Worm (Caenorhabditis elegans) whole organism, young adult: Measurements from ENCODE around the gene T11F8.5.
A peak's percentile ranks its signal among the peaks of the same experiment; 100 is the strongest.

ENCODE experiments used
- B0336.3 ChIP-seq: fragments of 200-800 bp; sonication (Bioruptor generic); IDR thresholded peaks from 2 replicates; pipeline ENCODE4 v1.3.6; 2022; ENCODE audit warnings: missing genetic modification characterization, missing compliant biosample characterization
- C17E4.6 ChIP-seq: fragments of 200-800 bp; sonication (Bioruptor generic); IDR thresholded peaks from 2 replicates; pipeline ENCODE4 v1.3.6; 2022; ENCODE audit warnings: missing genetic modification reagents, missing genetic modification characterization, missing compliant biosample characterization
- F10E7.11 ChIP-seq: sonication (generic microtip); optimal IDR thresholded peaks from 2 replicates; lab custom pipeline; 2017; ENCODE audit warnings: mild to moderate bottlenecking, missing genetic modification characterization, moderate library complexity, missing compliant biosample characterization
- F33H1.4 ChIP-seq: fragments of 200-800 bp; sonication (Bioruptor generic); IDR thresholded peaks from 2 replicates; pipeline ENCODE4 v1.3.6; 2022; ENCODE audit warnings: missing genetic modification reagents, missing genetic modification characterization, missing compliant biosample characterization
- F55B11.4 ChIP-seq: sonication (generic microtip); optimal IDR thresholded peaks from 2 replicates; lab custom pipeline; 2016; ENCODE audit warnings: missing compliant biosample characterization, missing genetic modification characterization, borderline replicate concordance; ENCODE audit not compliant: insufficient read depth
- F57C9.4 ChIP-seq: sonication (generic microtip); optimal IDR thresholded peaks from 2 replicates; lab custom pipeline; 2017; ENCODE audit warnings: mild to moderate bottlenecking, missing genetic modification characterization, missing compliant biosample characterization
- T07F8.4 ChIP-seq: sonication (generic microtip); optimal IDR thresholded peaks from 2 replicates; lab custom pipeline; 2016; ENCODE audit warnings: mild to moderate bottlenecking, missing genetic modification characterization, moderate library complexity, missing compliant biosample characterization
- T26A5.8 ChIP-seq: sonication (generic microtip); optimal IDR thresholded peaks from 2 replicates; lab custom pipeline; 2016; ENCODE audit warnings: missing genetic modification characterization, missing compliant biosample characterization
- Y53F4B.3 ChIP-seq: fragments of 200-800 bp; sonication (Bioruptor generic); IDR thresholded peaks from 2 replicates; pipeline ENCODE4 v1.3.6; 2022; ENCODE audit warnings: missing genetic modification reagents, missing genetic modification characterization, missing compliant biosample characterization
- Y53G8AR.9 ChIP-seq: fragments of 200-800 bp; sonication (Bioruptor generic); conservative IDR thresholded peaks from 2 replicates; pipeline ENCODE4 v1.3.6; 2022; ENCODE audit warnings: missing genetic modification reagents, missing genetic modification characterization, missing compliant biosample characterization
- Y67H2A.10 ChIP-seq: fragments of 200-800 bp; sonication (Bioruptor generic); conservative IDR thresholded peaks from 2 replicates; pipeline ENCODE4 v1.3.6; 2022; ENCODE audit warnings: missing genetic modification reagents, missing genetic modification characterization, missing compliant biosample characterization
- aptf-3 ChIP-seq: fragments of 200-800 bp; sonication (Bioruptor generic); IDR thresholded peaks from 2 replicates; pipeline ENCODE4 v1.3.6; 2022; ENCODE audit warnings: missing genetic modification characterization, missing compliant biosample characterization
- atf-7 ChIP-seq: sonication (generic microtip); optimal IDR thresholded peaks from 2 replicates; lab custom pipeline; 2017; ENCODE audit warnings: mild to moderate bottlenecking, missing genetic modification characterization, missing compliant biosample characterization
- attf-6 ChIP-seq: fragments of 200-800 bp; sonication (Bioruptor generic); IDR thresholded peaks from 2 replicates; pipeline ENCODE4 v1.3.6; 2022; ENCODE audit warnings: missing genetic modification reagents, missing genetic modification characterization, missing compliant biosample characterization
- bed-1 ChIP-seq: fragments of 200-800 bp; sonication (Bioruptor generic); IDR thresholded peaks from 2 replicates; pipeline ENCODE4 v1.3.6; 2022; ENCODE audit warnings: missing genetic modification reagents, missing genetic modification characterization, missing compliant biosample characterization
- cebp-2 ChIP-seq: fragments of 200-800 bp; sonication (Bioruptor generic); IDR thresholded peaks from 2 replicates; pipeline ENCODE4 v1.3.6; 2022; ENCODE audit warnings: missing genetic modification characterization, missing compliant biosample characterization
- ceh-27 ChIP-seq: fragments of 200-800 bp; sonication (Bioruptor generic); optimal IDR thresholded peaks from 2 replicates; lab custom pipeline; 2018; ENCODE audit warnings: mild to moderate bottlenecking, missing genetic modification characterization, moderate library complexity, missing compliant biosample characterization
- ceh-58 ChIP-seq: fragments of 200-800 bp; sonication (Bioruptor generic); IDR thresholded peaks from 2 replicates; pipeline ENCODE4 v1.3.6; 2022; ENCODE audit warnings: missing genetic modification characterization, missing compliant biosample characterization
- ceh-79 ChIP-seq: sonication (generic microtip); optimal IDR thresholded peaks from 2 replicates; lab custom pipeline; 2017; ENCODE audit warnings: mild to moderate bottlenecking, missing genetic modification characterization, missing compliant biosample characterization
- chd-7 ChIP-seq: sonication (generic microtip); optimal IDR thresholded peaks from 2 replicates; lab custom pipeline; 2016; ENCODE audit warnings: mild to moderate bottlenecking, missing genetic modification characterization, moderate library complexity, missing compliant biosample characterization
- die-1 ChIP-seq: sonication (generic microtip); optimal IDR thresholded peaks from 2 replicates; lab custom pipeline; 2016; ENCODE audit warnings: missing genotype, mild to moderate bottlenecking, missing genetic modification characterization, missing compliant biosample characterization
- dpl-1 ChIP-seq: fragments of 150-350 bp; optimal IDR thresholded peaks from 2 replicates; lab custom pipeline; 2014; ENCODE audit warnings: missing biosample characterization, missing genetic modification reagents, missing genetic modification characterization
- egrh-3 ChIP-seq: fragments of 200-800 bp; sonication (Bioruptor generic); IDR thresholded peaks from 2 replicates; pipeline ENCODE4 v1.3.6; 2022; ENCODE audit warnings: missing genetic modification reagents, missing genetic modification characterization, missing compliant biosample characterization
- fkh-3 ChIP-seq: sonication (generic microtip); optimal IDR thresholded peaks from 2 replicates; lab custom pipeline; 2016; ENCODE audit warnings: mild to moderate bottlenecking, missing genetic modification characterization, missing compliant biosample characterization
- gei-17 ChIP-seq: fragments of 200-800 bp; sonication (Bioruptor generic); optimal IDR thresholded peaks from 2 replicates; lab custom pipeline; 2018; ENCODE audit warnings: mild to moderate bottlenecking, missing genetic modification characterization, missing compliant biosample characterization
- hlh-26 ChIP-seq: fragments of 200-800 bp; sonication (Bioruptor generic); conservative IDR thresholded peaks from 2 replicates; pipeline ENCODE4 v1.3.6; 2022; ENCODE audit warnings: missing genetic modification reagents, missing genetic modification characterization, missing compliant biosample characterization
- hmg-1.2 ChIP-seq: fragments of 200-800 bp; sonication (Bioruptor generic); IDR thresholded peaks from 2 replicates; pipeline ENCODE4 v1.3.6; 2022; ENCODE audit warnings: missing genetic modification reagents, missing genetic modification characterization, missing compliant biosample characterization
- hsf-1 ChIP-seq: fragments of 200-800 bp; sonication (Bioruptor generic); IDR thresholded peaks from 2 replicates; pipeline ENCODE4 v1.3.6; 2022; ENCODE audit warnings: missing genetic modification reagents, missing genetic modification characterization, missing compliant biosample characterization
- let-526 ChIP-seq: fragments of 200-800 bp; sonication (Bioruptor generic); IDR thresholded peaks from 2 replicates; pipeline ENCODE4 v1.3.6; 2022; ENCODE audit warnings: missing genetic modification reagents, missing genetic modification characterization, missing compliant biosample characterization
- lin-35 ChIP-seq, 3 experiments: fragments of 150-350 bp in 2 of 3; sonication (generic microtip) in 1 of 3; optimal IDR thresholded peaks; 2 replicates each; lab custom pipeline; 2014 to 2018; ENCODE audit warnings: missing biosample characterization in 3 of 3, missing genetic modification characterization in 3 of 3, missing genetic modification reagents in 3 of 3
- lsy-27 ChIP-seq: sonication (generic microtip); optimal IDR thresholded peaks from 2 replicates; lab custom pipeline; 2017; ENCODE audit warnings: missing genetic modification characterization, mild to moderate bottlenecking, missing compliant biosample characterization, antibody characterized with exemption, missing genotype, borderline replicate concordance; ENCODE audit not compliant: insufficient read depth
- madf-3 ChIP-seq: fragments of 200-800 bp; sonication (Bioruptor generic); IDR thresholded peaks from 2 replicates; pipeline ENCODE4 v1.3.6; 2022; ENCODE audit warnings: missing genetic modification reagents, missing genetic modification characterization, missing compliant biosample characterization
- mel-28 ChIP-seq: sonication (generic microtip); optimal IDR thresholded peaks from 2 replicates; lab custom pipeline; 2016; ENCODE audit warnings: borderline replicate concordance, mild to moderate bottlenecking, missing genetic modification characterization, missing compliant biosample characterization
- mes-4 ChIP-seq: sonication (generic microtip); optimal IDR thresholded peaks from 2 replicates; lab custom pipeline; 2016; ENCODE audit warnings: missing genotype, missing genetic modification characterization, missing compliant biosample characterization
- nhr-80 ChIP-seq: sonication (generic microtip); optimal IDR thresholded peaks from 2 replicates; lab custom pipeline; 2016; ENCODE audit warnings: missing genetic modification characterization, missing compliant biosample characterization
- nhr-90 ChIP-seq: sonication (generic microtip); optimal IDR thresholded peaks from 2 replicates; lab custom pipeline; 2016; ENCODE audit warnings: missing genotype, mild to moderate bottlenecking, missing genetic modification characterization, missing compliant biosample characterization
- pbrm-1 ChIP-seq: fragments of 200-800 bp; sonication (Bioruptor generic); IDR thresholded peaks from 2 replicates; pipeline ENCODE4 v1.3.6; 2022; ENCODE audit warnings: missing genetic modification reagents, missing genetic modification characterization, missing compliant biosample characterization
- pha-4 ChIP-seq: fragments of 150-350 bp; sonication (generic microtip); optimal IDR thresholded peaks from 2 replicates; lab custom pipeline; 2014; ENCODE audit warnings: missing biosample characterization, missing genetic modification reagents, missing genetic modification characterization
- rpc-1 ChIP-seq, 2 experiments: fragments of 150-350 bp in 1 of 2; sonication (generic microtip) in 1 of 2; optimal IDR thresholded peaks; 2 replicates each; lab custom pipeline; 2014 to 2018; ENCODE audit warnings: missing biosample characterization in 1 of 2, missing genetic modification characterization in 1 of 2, missing genetic modification reagents in 1 of 2, missing genotype in 1 of 2
- sea-2 ChIP-seq: fragments of 200-800 bp; sonication (Bioruptor generic); IDR thresholded peaks from 2 replicates; pipeline ENCODE4 v1.3.6; 2022; ENCODE audit warnings: missing genetic modification characterization, missing compliant biosample characterization
- snpc-1.3 ChIP-seq: sonication (generic microtip); optimal IDR thresholded peaks from 2 replicates; lab custom pipeline; 2017; ENCODE audit warnings: missing genetic modification characterization, mild to moderate bottlenecking, missing compliant biosample characterization, antibody characterized with exemption, moderate library complexity, missing genotype, missing genetic modification reagents; ENCODE audit not compliant: insufficient read depth
- tbp1 ChIP-seq: fragments of 200-800 bp; sonication (Bioruptor generic); optimal IDR thresholded peaks from 2 replicates; lab custom pipeline; 2018; ENCODE audit warnings: mild to moderate bottlenecking, missing genetic modification characterization, missing compliant biosample characterization
- tbx-9 ChIP-seq: sonication (generic microtip); optimal IDR thresholded peaks from 2 replicates; lab custom pipeline; 2016; ENCODE audit warnings: borderline replicate concordance, missing genetic modification characterization, inconsistent platforms, missing compliant biosample characterization
- tlf-1 ChIP-seq: fragments of 200-800 bp; sonication (Bioruptor generic); optimal IDR thresholded peaks from 2 replicates; lab custom pipeline; 2018; ENCODE audit warnings: mild to moderate bottlenecking, missing genetic modification characterization, missing compliant biosample characterization
- zfh-2 ChIP-seq: fragments of 200-800 bp; sonication (Bioruptor generic); conservative IDR thresholded peaks from 2 replicates; pipeline ENCODE4 v1.3.6; 2022; ENCODE audit warnings: missing genetic modification reagents, missing genetic modification characterization, missing compliant biosample characterization
- zim-3 ChIP-seq: sonication (generic microtip); optimal IDR thresholded peaks from 2 replicates; lab custom pipeline; 2017; ENCODE audit warnings: mild to moderate bottlenecking, missing genetic modification characterization, moderate library complexity, missing compliant biosample characterization
- ztf-18 ChIP-seq: sonication (generic microtip); optimal IDR thresholded peaks from 2 replicates; lab custom pipeline; 2016; ENCODE audit warnings: missing genotype, mild to moderate bottlenecking, missing genetic modification characterization, missing compliant biosample characterization
- ztf-25 ChIP-seq: fragments of 200-800 bp; sonication (Bioruptor generic); IDR thresholded peaks from 2 replicates; pipeline ENCODE4 v1.3.6; 2022; ENCODE audit warnings: missing genetic modification reagents, missing genetic modification characterization, missing compliant biosample characterization
- ztf-26 ChIP-seq: sonication (generic microtip); optimal IDR thresholded peaks from 2 replicates; lab custom pipeline; 2017; ENCODE audit warnings: missing genetic modification characterization, missing compliant biosample characterization

Gene T11F8.5

ce11 chrIV:5469739-5470138 is 13.1 kb upstream of the T11F8.5 start, which contains the start of gene rme-2 (continued):
- TF ChIP-seq aptf-3 (no peak), hsf-1 (peak; percentile 83), hlh-26 (GFP tag; lab: Robert Waterston, UW) (no peak), bed-1 (GFP tag; lab: Robert Waterston, UW) (no peak), tbx-9 (tag; lab: Kevin White, UChicago) (no peak), die-1 (tag; lab: Kevin White, UChicago) (no peak), ztf-25 (GFP tag; lab: Robert Waterston, UW) (no peak), egrh-3 (GFP tag; lab: Robert Waterston, UW) (no peak), ztf-26 (tag; lab: Kevin White, UChicago) (no peak), lsy-27 (no peak), pha-4 (tag; lab: Kevin White, UChicago) (no peak), let-526 (GFP tag; lab: Robert Waterston, UW) (no peak), F33H1.4 (GFP tag; lab: Robert Waterston, UW) (peak; percentile 97), rpc-1 (optimal IDR thresholded peaks at IDR 0.05; lab: Kevin White, UChicago) (no peak), rpc-1 (tag; optimal IDR thresholded peaks at IDR 0.05; lab: Kevin White, UChicago) (no peak), pbrm-1 (GFP tag; lab: Robert Waterston, UW) (0 out of 2 replicates have a peak, but pooled peaks have one; percentile 12), F57C9.4 (tag; lab: Kevin White, UChicago) (no peak), hmg-1.2 (GFP tag; lab: Robert Waterston, UW) (peak; percentile 62), ztf-18 (tag; lab: Kevin White, UChicago) (peak; percentile 45), nhr-80 (tag; lab: Kevin White, UChicago) (no peak), C17E4.6 (GFP tag; lab: Robert Waterston, UW) (peak; percentile 82), B0336.3 (GFP tag; lab: Robert Waterston, UW) (peak; percentile 80), T26A5.8 (no peak), zim-3 (tag; lab: Kevin White, UChicago) (no peak), F10E7.11 (no peak), atf-7 (tag; lab: Kevin White, UChicago) (no peak), chd-7 (no peak), cebp-2 (GFP tag; lab: Robert Waterston, UW) (no peak), tlf-1 (GFP tag; lab: Kevin White, UChicago) (peak; percentile 88), lin-35 (GFP tag; optimal IDR thresholded peaks at IDR 0.05; lab: Kevin White, UChicago) (peak in 1 of 3 experiments; percentile 82), madf-3 (GFP tag; lab: Robert Waterston, UW) (peak; percentile 75; the same call in 1 of the 2 replicates), dpl-1 (GFP tag; lab: Kevin White, UChicago) (peak; percentile 96), snpc-1.3 (tag; lab: Kevin White, UChicago) (peak; percentile 69), F55B11.4 (tag; lab: Kevin White, UChicago) (no peak), Y53F4B.3 (GFP tag; lab: Robert Waterston, UW) (no peak), ceh-58 (GFP tag; lab: Robert Waterston, UW) (no peak), sea-2 (GFP tag; lab: Robert Waterston, UW) (no peak), ceh-27 (no peak), attf-6 (GFP tag; lab: Robert Waterston, UW) (peak; percentile 83), T07F8.4 (tag; lab: Kevin White, UChicago) (no peak), mel-28 (tag; lab: Kevin White, UChicago) (no peak), zfh-2 (no peak), gei-17 (GFP tag; lab: Kevin White, UChicago) (no peak), ceh-79 (tag; lab: Kevin White, UChicago) (no peak), nhr-90 (tag; lab: Kevin White, UChicago) (no peak), tbp1 (peak; percentile 67), Y67H2A.10 (GFP tag; lab: Robert Waterston, UW) (no peak), Y53G8AR.9 (GFP tag; lab: Robert Waterston, UW) (0 out of 2 replicates have a peak, but pooled peaks have one; percentile 64), mes-4 (no peak), fkh-3 (tag; lab: Kevin White, UChicago) (no peak)
